Fruit fly (Drosophila melanogaster) whole organism, embryonic: Measurements from ENCODE around the gene Andorra.
A peak's percentile ranks its signal among the peaks of the same experiment; 100 is the strongest.

Source experiments
- CG10267 ChIP-seq: fragments of 200-800 bp; sonication (Bioruptor generic); optimal IDR thresholded peaks from 2 replicates; lab custom pipeline; 2018; ENCODE audit warnings: missing biosample characterization, mild to moderate bottlenecking, missing genetic modification characterization, moderate library complexity
- CG12659 ChIP-seq: fragments of 200-800 bp; sonication (Bioruptor generic); optimal IDR thresholded peaks from 3 replicates; lab custom pipeline; 2017; ENCODE audit warnings: mild to moderate bottlenecking, missing biosample characterization, missing genetic modification reagents, missing genetic modification characterization
- CG17829 ChIP-seq: fragments of 200-800 bp; optimal IDR thresholded peaks from 2 replicates; lab custom pipeline; 2019; ENCODE audit warnings: missing biosample characterization, mild to moderate bottlenecking, missing genetic modification characterization, moderate library complexity
- CG2116 ChIP-seq: fragments of 200-800 bp; sonication (Bioruptor generic); optimal IDR thresholded peaks from 3 replicates; lab custom pipeline; 2018; ENCODE audit warnings: missing biosample characterization, mild to moderate bottlenecking, missing genetic modification characterization
- CG2202 ChIP-seq: fragments of 200-800 bp; sonication (Bioruptor generic); optimal IDR thresholded peaks from 2 replicates; lab custom pipeline; 2018; ENCODE audit warnings: missing biosample characterization, mild to moderate bottlenecking, missing genetic modification characterization
- CG3847 ChIP-seq: fragments of 200-800 bp; sonication (Bioruptor generic); IDR thresholded peaks from 2 replicates; pipeline ENCODE4 v1.3.6; 2022; ENCODE audit warnings: missing biosample characterization, missing genetic modification characterization
- CG4404 ChIP-seq: fragments of 200-800 bp; sonication (Bioruptor generic); IDR thresholded peaks from 2 replicates; pipeline ENCODE4 v1.3.6; 2022; ENCODE audit warnings: missing biosample characterization, missing genetic modification characterization
- CG4854 ChIP-seq: fragments of 200-800 bp; sonication (Bioruptor generic); optimal IDR thresholded peaks from 2 replicates; lab custom pipeline; 2016; ENCODE audit warnings: missing biosample characterization, missing genetic modification characterization, inconsistent platforms
- CG6175 ChIP-seq: fragments of 200-800 bp; sonication (Bioruptor generic); IDR thresholded peaks from 3 replicates; pipeline ENCODE4 v1.3.6; 2022; ENCODE audit warnings: missing biosample characterization, missing genetic modification characterization
- CG6791 ChIP-seq: fragments of 200-800 bp; sonication (Bioruptor generic); IDR thresholded peaks from 3 replicates; pipeline ENCODE4 v1.3.6; 2022; ENCODE audit warnings: missing biosample characterization, missing genetic modification characterization; ENCODE audit not compliant: partially characterized antibody
- CG7839 ChIP-seq: fragments of 200-800 bp; sonication (Bioruptor generic); optimal IDR thresholded peaks from 3 replicates; lab custom pipeline; 2018; ENCODE audit warnings: missing biosample characterization, mild to moderate bottlenecking, missing genetic modification characterization, moderate library complexity
- CG7928 ChIP-seq: fragments of 200-800 bp; sonication (Bioruptor generic); optimal IDR thresholded peaks from 2 replicates; lab custom pipeline; 2017; ENCODE audit warnings: missing biosample characterization, mild to moderate bottlenecking, missing genetic modification characterization
- CG8089 ChIP-seq: fragments of 200-800 bp; sonication (Bioruptor generic); optimal IDR thresholded peaks from 3 replicates; lab custom pipeline; 2016; ENCODE audit warnings: missing biosample characterization, missing genetic modification characterization
- CG8944 ChIP-seq: fragments of 200-800 bp; sonication (Bioruptor generic); optimal IDR thresholded peaks from 3 replicates; lab custom pipeline; 2016; ENCODE audit warnings: missing biosample characterization, missing genetic modification characterization
- CG9797 ChIP-seq: fragments of 200-800 bp; sonication (Bioruptor generic); optimal IDR thresholded peaks from 3 replicates; lab custom pipeline; 2018; ENCODE audit warnings: missing biosample characterization, mild to moderate bottlenecking, missing genetic modification characterization
- CHES-1-like ChIP-seq: fragments of 200-800 bp; sonication (Bioruptor generic); optimal IDR thresholded peaks from 2 replicates; lab custom pipeline; 2016; ENCODE audit warnings: missing biosample characterization, missing genetic modification characterization
- Camta ChIP-seq: fragments of 200-800 bp; sonication (Bioruptor generic); optimal IDR thresholded peaks from 2 replicates; lab custom pipeline; 2016; ENCODE audit warnings: missing biosample characterization, missing genetic modification characterization
- Chrac-16 ChIP-seq: fragments of 200-800 bp; sonication (Bioruptor generic); optimal IDR thresholded peaks from 3 replicates; lab custom pipeline; 2016; ENCODE audit warnings: missing biosample characterization, missing genetic modification characterization
- Deaf1 ChIP-seq: fragments of 200-800 bp; optimal IDR thresholded peaks from 3 replicates; lab custom pipeline; 2019; ENCODE audit warnings: missing biosample characterization, mild to moderate bottlenecking, missing genetic modification characterization, moderate library complexity
- Dfd ChIP-seq, 2 experiments: fragments of >200 bp; optimal IDR thresholded peaks; 2 replicates each; lab custom pipeline; 2017; ENCODE audit warnings: missing biosample characterization in 2 of 2, missing genetic modification characterization in 2 of 2
- Ets97D ChIP-seq: fragments of 200-800 bp; sonication (Bioruptor generic); optimal IDR thresholded peaks from 3 replicates; lab custom pipeline; 2016; ENCODE audit warnings: missing biosample characterization, missing genetic modification characterization
- Gug ChIP-seq: fragments of 200-800 bp; sonication (Bioruptor generic); IDR thresholded peaks from 4 replicates; pipeline ENCODE4 v1.3.6; 2022; ENCODE audit warnings: missing biosample characterization, missing genetic modification characterization
- Hmr ChIP-seq: fragments of 200-800 bp; sonication (Bioruptor generic); optimal IDR thresholded peaks from 3 replicates; lab custom pipeline; 2017; ENCODE audit warnings: mild to moderate bottlenecking, missing biosample characterization, missing genetic modification reagents, missing genetic modification characterization
- Jarid2 ChIP-seq: fragments of 200-800 bp; sonication (Bioruptor generic); optimal IDR thresholded peaks from 3 replicates; lab custom pipeline; 2017; ENCODE audit warnings: mild to moderate bottlenecking, missing biosample characterization, missing genetic modification reagents, missing genetic modification characterization
- MTF-1 ChIP-seq: fragments of 200-800 bp; sonication (Bioruptor generic); optimal IDR thresholded peaks from 2 replicates; lab custom pipeline; 2018; ENCODE audit warnings: missing biosample characterization, mild to moderate bottlenecking, missing genetic modification characterization, borderline replicate concordance
- Neu2 ChIP-seq: fragments of 200-800 bp; sonication (Bioruptor generic); optimal IDR thresholded peaks from 3 replicates; lab custom pipeline; 2016; ENCODE audit warnings: missing biosample characterization, missing genetic modification characterization, borderline replicate concordance
- Nf-YB ChIP-seq: fragments of 200-800 bp; sonication (Bioruptor generic); optimal IDR thresholded peaks from 3 replicates; lab custom pipeline; 2019; ENCODE audit warnings: missing biosample characterization, mild to moderate bottlenecking, missing genetic modification characterization, moderate library complexity
- Pdp1 ChIP-seq, 2 experiments: fragments of 200-800 bp; sonication (Bioruptor generic); optimal IDR thresholded peaks; 3 replicates each; lab custom pipeline; 2016; ENCODE audit warnings: missing biosample characterization in 2 of 2, missing genetic modification characterization in 2 of 2, mild to moderate bottlenecking in 1 of 2, moderate library complexity in 1 of 2
- Rfx ChIP-seq: fragments of 200-800 bp; sonication (Bioruptor generic); IDR thresholded peaks from 2 replicates; pipeline ENCODE4 v1.3.6; 2022; ENCODE audit warnings: missing biosample characterization, missing genetic modification characterization
- Scr ChIP-seq: fragments of 200-800 bp; sonication (Bioruptor generic); IDR thresholded peaks from 2 replicates; pipeline ENCODE4 v1.3.6; 2022; ENCODE audit warnings: missing biosample characterization, missing genetic modification characterization; ENCODE audit not compliant: partially characterized antibody
- Sin3A ChIP-seq: fragments of >200 bp; optimal IDR thresholded peaks from 2 replicates; lab custom pipeline; 2018
- al ChIP-seq: fragments of 200-800 bp; sonication (Bioruptor generic); IDR thresholded peaks from 2 replicates; pipeline ENCODE4 v1.3.6; 2022; ENCODE audit warnings: missing biosample characterization, missing genetic modification characterization
- ci ChIP-seq: fragments of 200-800 bp; sonication (Bioruptor generic); IDR thresholded peaks from 3 replicates; pipeline ENCODE4 v1.3.6; 2022; ENCODE audit warnings: missing biosample characterization, missing genetic modification characterization
- crp ChIP-seq, 2 experiments: fragments of 200-800 bp; sonication (Bioruptor generic); optimal IDR thresholded peaks; 2 replicates in 1 of 2; 3 replicates in 1 of 2; lab custom pipeline; 2017; ENCODE audit warnings: missing biosample characterization in 2 of 2, missing genetic modification characterization in 2 of 2, mild to moderate bottlenecking in 1 of 2, moderate library complexity in 1 of 2
- emc ChIP-seq: fragments of 200-800 bp; sonication (Bioruptor generic); optimal IDR thresholded peaks from 2 replicates; lab custom pipeline; 2016; ENCODE audit warnings: missing biosample characterization, missing genetic modification characterization
- ewg ChIP-seq: fragments of 200-800 bp; sonication (Bioruptor generic); optimal IDR thresholded peaks from 3 replicates; lab custom pipeline; 2017; ENCODE audit warnings: mild to moderate bottlenecking, missing biosample characterization, missing genetic modification reagents, missing genetic modification characterization
- ftz-f1 ChIP-seq: fragments of 200-800 bp; sonication (Bioruptor generic); optimal IDR thresholded peaks from 2 replicates; lab custom pipeline; 2016; ENCODE audit warnings: missing biosample characterization, missing genetic modification characterization
- hb ChIP-seq: fragments of 200-800 bp; sonication (Bioruptor generic); IDR thresholded peaks from 3 replicates; pipeline ENCODE4 v1.3.6; 2022; ENCODE audit warnings: missing biosample characterization, missing genetic modification characterization; ENCODE audit not compliant: partially characterized antibody
- klu ChIP-seq: fragments of 200-800 bp; sonication (Bioruptor generic); IDR thresholded peaks from 2 replicates; pipeline ENCODE4 v1.3.6; 2022; ENCODE audit warnings: missing biosample characterization, missing genetic modification characterization
- lbe ChIP-seq: fragments of 200-800 bp; sonication (Bioruptor generic); optimal IDR thresholded peaks from 2 replicates; lab custom pipeline; 2016; ENCODE audit warnings: missing biosample characterization, mild to moderate bottlenecking, missing genetic modification characterization
- lilli ChIP-seq: fragments of 200-800 bp; sonication (Bioruptor generic); optimal IDR thresholded peaks from 3 replicates; lab custom pipeline; 2016; ENCODE audit warnings: missing biosample characterization, missing genetic modification characterization
- lola ChIP-seq, 3 experiments: fragments of >200 bp in 2 of 3; fragments of 200-800 bp in 1 of 3; sonication (Bioruptor generic) in 1 of 3; optimal IDR thresholded peaks; 2 replicates each; lab custom pipeline; 2017 to 2019; ENCODE audit warnings: missing biosample characterization in 3 of 3, missing genetic modification characterization in 3 of 3, mild to moderate bottlenecking in 1 of 3, moderate library complexity in 1 of 3
- row ChIP-seq: fragments of 200-800 bp; sonication (Bioruptor generic); IDR thresholded peaks from 3 replicates; pipeline ENCODE4 v1.3.6; 2022; ENCODE audit warnings: missing biosample characterization, missing genetic modification characterization
- salm ChIP-seq: fragments of 200-800 bp; sonication (Bioruptor generic); optimal IDR thresholded peaks from 2 replicates; lab custom pipeline; 2018; ENCODE audit warnings: missing biosample characterization, mild to moderate bottlenecking, missing genetic modification characterization
- stwl ChIP-seq: fragments of 200-800 bp; sonication (Bioruptor generic); optimal IDR thresholded peaks from 3 replicates; lab custom pipeline; 2018; ENCODE audit warnings: missing biosample characterization, mild to moderate bottlenecking, missing genetic modification characterization, moderate library complexity
- tna ChIP-seq: fragments of 200-800 bp; sonication (Bioruptor generic); IDR thresholded peaks from 2 replicates; pipeline ENCODE4 v1.3.6; 2022; ENCODE audit warnings: missing biosample characterization, missing genetic modification characterization; ENCODE audit not compliant: partially characterized antibody
- zen ChIP-seq: fragments of 200-800 bp; sonication (Bioruptor generic); optimal IDR thresholded peaks from 3 replicates; lab custom pipeline; 2018; ENCODE audit warnings: missing biosample characterization, mild to moderate bottlenecking, missing genetic modification characterization, moderate library complexity

Gene Andorra

dm6 chrX:18136910-18137849 is 42.1 kb downstream of the Andorra start, which contains the start of gene ari-1 (continued):
- TF ChIP-seq Dfd (GFP tag; optimal IDR thresholded peaks at IDR 0.05; lab: Kevin White, UChicago) (no peak), CG2116 (GFP tag; lab: Kevin White, UChicago) (peak; percentile 36), Neu2 (GFP tag; lab: Kevin White, UChicago) (no peak), Rfx (GFP tag; lab: Robert Waterston, UW) (0 out of 2 replicates have a peak, but pooled peaks have one; percentile 11), ci (GFP tag; lab: Robert Waterston, UW) (0 out of 3 replicates have a peak, but pooled peaks have one; percentile 10), Nf-YB (GFP tag; lab: Kevin White, UChicago) (no peak), CG12659 (GFP tag; lab: Kevin White, UChicago) (peak; percentile 31), emc (GFP tag; lab: Kevin White, UChicago) (no peak), Scr (GFP tag; lab: Robert Waterston, UW) (peak; percentile 19; the same call in 1 of the 2 replicates), ewg (peak; percentile 62), Camta (GFP tag; lab: Kevin White, UChicago) (no peak), lilli (GFP tag; lab: Kevin White, UChicago) (no peak), CG10267 (tag; lab: Kevin White, UChicago) (peak; percentile 40), Sin3A (peak; percentile 57), Chrac-16 (GFP tag; lab: Kevin White, UChicago) (no peak), CG6791 (GFP tag; lab: Robert Waterston, UW) (peak; percentile 57; the same call in 2 of the 3 replicates), CG8944 (GFP tag; lab: Kevin White, UChicago) (no peak), ftz-f1 (GFP tag; lab: Kevin White, UChicago) (peak; percentile 21), Ets97D (GFP tag; lab: Kevin White, UChicago) (peak; percentile 25), salm (tag; lab: Kevin White, UChicago) (no peak), hb (GFP tag; lab: Robert Waterston, UW) (0 out of 3 replicates have a peak, but pooled peaks have one; percentile 55), CG17829 (tag; lab: Kevin White, UChicago) (peak; percentile 5), klu (GFP tag; lab: Robert Waterston, UW) (no peak), tna (GFP tag; lab: Robert Waterston, UW) (peak; percentile 47), Deaf1 (tag; lab: Kevin White, UChicago) (peak; percentile 16), Jarid2 (GFP tag; lab: Kevin White, UChicago) (no peak), lbe (GFP tag; lab: Kevin White, UChicago) (peak; percentile 17), Gug (GFP tag; lab: Robert Waterston, UW) (peak; percentile 5; the same call in 1 of the 4 replicates), zen (tag; lab: Kevin White, UChicago) (peak; percentile 33), MTF-1 (GFP tag; lab: Kevin White, UChicago) (no peak), al (no peak), lola (GFP tag; optimal IDR thresholded peaks at IDR 0.05; lab: Kevin White, UChicago) (peak in 1 of 3 experiments; percentile 45), CG7839 (tag; lab: Kevin White, UChicago) (no peak), row (GFP tag; lab: Robert Waterston, UW) (peak; percentile 56), CG4404 (GFP tag; lab: Robert Waterston, UW) (no peak), CG4854 (GFP tag; lab: Kevin White, UChicago) (no peak), CG2202 (tag; lab: Kevin White, UChicago) (no peak), CG3847 (no peak), CG7928 (GFP tag; lab: Kevin White, UChicago) (peak; percentile 68), Pdp1 (GFP tag; optimal IDR thresholded peaks at IDR 0.05; lab: Kevin White, UChicago) (peak in 1 of 2 experiments; percentile 15), CG9797 (GFP tag; lab: Kevin White, UChicago) (peak; percentile 79), crp (GFP tag; optimal IDR thresholded peaks at IDR 0.05; lab: Kevin White, UChicago) (peak in 1 of 2 experiments; percentile 82), CG8089 (GFP tag; lab: Kevin White, UChicago) (no peak), CHES-1-like (no peak), CG6175 (no peak), Hmr (GFP tag; lab: Kevin White, UChicago) (peak; percentile 9), stwl (tag; lab: Kevin White, UChicago) (peak; percentile 44)
